Worm (Caenorhabditis elegans): Measurements from ENCODE around the gene madd-2.

Gene madd-2

ce11 chrV:1235355-1235754 lies at the start of gene madd-2:
Gene madd-2 (minus strand): TSS chrV:1235455.
- TF ChIP-seq ceh-16 (tag; optimal IDR thresholded peaks at IDR 0.05) (no peak), crh-2 (tag; optimal IDR thresholded peaks at IDR 0.05) (no peak), unc-55 (GFP tag; optimal IDR thresholded peaks at IDR 0.05) (no peak), nhr-21 (tag; optimal IDR thresholded peaks at IDR 0.05) (no peak), elt-1 (tag; optimal IDR thresholded peaks at IDR 0.05) (no peak), sma-9 (GFP tag; optimal IDR thresholded peaks at IDR 0.05) (no peak), sma-9 (tag; optimal IDR thresholded peaks at IDR 0.05) (no peak), R02D3.7 (tag; optimal IDR thresholded peaks at IDR 0.05) (no peak), nhr-77 (tag; optimal IDR thresholded peaks at IDR 0.05) (no peak), ceh-82 (tag; optimal IDR thresholded peaks at IDR 0.05) (no peak), fos-1 (tag; optimal IDR thresholded peaks at IDR 0.05) (no peak), ztf-11 (tag; optimal IDR thresholded peaks at IDR 0.05) (no peak), aly-2 (tag; optimal IDR thresholded peaks at IDR 0.05) (no peak), nhr-23 (tag; optimal IDR thresholded peaks at IDR 0.05) (no peak), nhr-12 (tag; optimal IDR thresholded peaks at IDR 0.05) (no peak)

- no peak for TF ChIP-seq C34F6.9 (tag; optimal IDR thresholded peaks at IDR 0.05)
- no peak for TF ChIP-seq nhr-12 (tag; optimal IDR thresholded peaks at IDR 0.05)
- no peak for TF ChIP-seq nhr-11 (tag; optimal IDR thresholded peaks at IDR 0.05)
- TF ChIP-seq peb-1 (tag; optimal IDR thresholded peaks at IDR 0.05) = no peak
- TF ChIP-seq lin-39 (tag; optimal IDR thresholded peaks at IDR 0.05) = no peak
- TF ChIP-seq lin-13 (GFP tag; optimal IDR thresholded peaks at IDR 0.05) = no peak
- TF ChIP-seq ceh-16 (tag; optimal IDR thresholded peaks at IDR 0.05) = no peak
Observed at ce11 chrV:1278529-1278928, 43.3 kb upstream of the madd-2 start.

ce11 chrV:1277926-1278325 lies 42.7 kb upstream of the madd-2 start:
- TF ChIP-seq lin-39 (tag; optimal IDR thresholded peaks at IDR 0.05) (no peak), crh-2 (tag; optimal IDR thresholded peaks at IDR 0.05) (no peak)

DNA sequence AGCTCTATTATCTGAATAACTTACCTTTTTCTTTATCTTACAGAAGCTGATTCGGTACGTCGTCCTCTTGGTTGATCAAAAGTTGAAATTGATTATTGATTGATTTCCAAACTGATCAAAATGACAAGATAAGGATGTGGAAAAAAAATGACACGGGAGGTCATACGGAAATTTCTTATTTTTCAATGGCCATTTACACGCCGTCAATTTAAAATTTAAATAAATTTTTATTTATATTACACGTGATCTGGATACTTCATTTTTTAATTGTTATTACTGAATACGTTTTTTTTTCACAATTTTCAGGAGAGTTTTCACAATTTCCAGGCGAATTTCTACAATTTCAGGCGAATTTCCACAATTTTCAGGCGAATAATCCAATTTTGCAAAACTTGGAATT lies 40.7 kb upstream of the madd-2 start, which contains the start of gene Y75B7B.2:
TSS of gene Y75B7B.2 (minus strand) at position 101 of the 400 bp plus-strand sequence.
- no peak for TF ChIP-seq ceh-16 (tag; optimal IDR thresholded peaks at IDR 0.05)
- TF ChIP-seq gmeb-1 (tag; optimal IDR thresholded peaks at IDR 0.05) = no peak
- no peak for TF ChIP-seq mbf-1 (tag; optimal IDR thresholded peaks at IDR 0.05)
- no peak for TF ChIP-seq C34F6.9 (tag; optimal IDR thresholded peaks at IDR 0.05)
- no peak for TF ChIP-seq F13H6.1 (tag; optimal IDR thresholded peaks at IDR 0.05)
- TF ChIP-seq Y55F3AM.14 (GFP tag; optimal IDR thresholded peaks at IDR 0.05) = no peak
- no peak for TF ChIP-seq elt-1 (tag; optimal IDR thresholded peaks at IDR 0.05)
- TF ChIP-seq ZK546.5 (tag; optimal IDR thresholded peaks at IDR 0.05) = no peak
- no peak for TF ChIP-seq zag-1 (tag; optimal IDR thresholded peaks at IDR 0.05)
- no peak for TF ChIP-seq mdl-1 (tag; optimal IDR thresholded peaks at IDR 0.05)
- no peak for TF ChIP-seq dmd-4 (tag; optimal IDR thresholded peaks at IDR 0.05)
- TF ChIP-seq sma-9 (GFP tag; optimal IDR thresholded peaks at IDR 0.05) = no peak
- no peak for TF ChIP-seq sma-9 (tag; optimal IDR thresholded peaks at IDR 0.05)
- TF ChIP-seq egl-27 (tag; optimal IDR thresholded peaks at IDR 0.05) = no peak
- TF ChIP-seq lin-11 (tag; optimal IDR thresholded peaks at IDR 0.05) = no peak
- no peak for TF ChIP-seq nhr-6 (tag; optimal IDR thresholded peaks at IDR 0.05)
- no peak for TF ChIP-seq ama-1 (optimal IDR thresholded peaks at IDR 0.05)
- TF ChIP-seq R02D3.7 (tag; optimal IDR thresholded peaks at IDR 0.05) = no peak
- TF ChIP-seq sem-4 (tag; optimal IDR thresholded peaks at IDR 0.05) = no peak

DNA sequence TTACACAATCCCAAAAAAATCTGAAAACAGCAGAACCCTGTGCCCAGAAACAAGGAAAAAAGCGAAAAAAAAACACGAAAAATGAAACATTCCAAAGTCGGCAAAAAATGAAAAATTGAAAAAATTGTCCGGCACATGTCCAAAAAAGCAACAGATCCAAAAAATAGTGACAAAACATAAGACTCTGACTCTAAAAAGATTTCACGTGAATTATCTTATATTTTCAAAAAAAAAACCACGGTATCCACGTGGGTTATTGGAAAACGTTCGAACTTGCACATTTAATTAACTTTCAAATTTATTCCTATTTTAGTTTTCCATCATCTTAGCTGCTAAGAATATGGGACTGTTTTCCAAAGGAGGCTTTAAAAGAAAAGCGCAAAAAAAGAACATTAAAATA lies 35.4 kb upstream of the madd-2 start, which contains the start of gene Y75B7B.1:
TSS of gene Y75B7B.1 (plus strand) at position 301 of the 400 bp plus-strand sequence.
- TF ChIP-seq mab-5 (tag; optimal IDR thresholded peaks at IDR 0.05) = no peak
- TF ChIP-seq ceh-16 (tag; optimal IDR thresholded peaks at IDR 0.05) = no peak
- TF ChIP-seq zag-1 (tag; optimal IDR thresholded peaks at IDR 0.05) = no peak
- TF ChIP-seq nhr-10 (tag; optimal IDR thresholded peaks at IDR 0.05) = no peak
- no peak for TF ChIP-seq nhr-21 (tag; optimal IDR thresholded peaks at IDR 0.05)
- no peak for TF ChIP-seq nhr-25 (tag; optimal IDR thresholded peaks at IDR 0.05)
- TF ChIP-seq aly-2 (tag; optimal IDR thresholded peaks at IDR 0.05) = no peak
- no peak for TF ChIP-seq nhr-11 (tag; optimal IDR thresholded peaks at IDR 0.05)
- no peak for TF ChIP-seq crh-2 (tag; optimal IDR thresholded peaks at IDR 0.05)
- TF ChIP-seq blmp-1 (tag; optimal IDR thresholded peaks at IDR 0.05; ENCODE audit: insufficient read depth) = no peak
- no peak for TF ChIP-seq skn-1 (tag; optimal IDR thresholded peaks at IDR 0.05)
- no peak for TF ChIP-seq dmd-4 (tag; optimal IDR thresholded peaks at IDR 0.05)
- TF ChIP-seq nhr-23 (tag; optimal IDR thresholded peaks at IDR 0.05) = no peak
- no peak for TF ChIP-seq lin-13 (GFP tag; optimal IDR thresholded peaks at IDR 0.05)
- TF ChIP-seq C34F6.9 (tag; optimal IDR thresholded peaks at IDR 0.05) = no peak
- no peak for TF ChIP-seq ztf-11 (tag; optimal IDR thresholded peaks at IDR 0.05)
- no peak for TF ChIP-seq alr-1 (tag; optimal IDR thresholded peaks at IDR 0.05)
- TF ChIP-seq mbf-1 (tag; optimal IDR thresholded peaks at IDR 0.05) = no peak

Data from whole organism, L2 larva.